Fruit fly (Drosophila melanogaster): ENCODE measurements around the gene CG1503.

DNA sequence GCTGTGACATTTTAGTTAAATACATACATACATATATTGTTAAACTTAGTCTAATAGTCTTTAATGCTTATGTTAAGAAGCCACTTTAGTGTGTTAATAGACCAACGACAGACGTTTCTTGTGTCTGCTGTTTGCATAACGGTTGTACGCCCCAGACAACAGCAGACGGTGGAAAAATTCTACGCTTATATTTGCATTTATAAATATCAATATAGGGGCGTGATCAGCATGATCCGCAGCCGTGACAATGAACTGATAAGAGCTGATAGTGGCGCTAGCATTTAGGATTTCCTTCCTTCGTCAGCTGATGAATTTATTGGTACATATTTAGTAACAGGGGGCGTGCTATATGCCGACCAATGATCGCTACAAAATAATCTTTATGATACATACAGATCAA lies 40.4 kb downstream of the CG1503 start:
- TF ChIP-seq CG8478 (optimal IDR thresholded peaks at IDR 0.05), result no peak
- TF ChIP-seq pan (optimal IDR thresholded peaks at IDR 0.05), result no peak
- TF ChIP-seq usp (GFP tag; optimal IDR thresholded peaks at IDR 0.05), result no peak
- no peak for TF ChIP-seq psq (optimal IDR thresholded peaks at IDR 0.05)
- TF ChIP-seq EcR (GFP tag; optimal IDR thresholded peaks at IDR 0.05), result no peak

Data from whole organism.